Worm (Caenorhabditis elegans) whole organism, L2 larva: ENCODE data around the gene T06E4.5.

Experiments
- R02D3.7 ChIP-seq: fragments of 150-350 bp; optimal IDR thresholded peaks from 2 replicates; lab custom pipeline; 2014; ENCODE audit warnings: missing biosample characterization, missing genetic modification characterization
- alr-1 ChIP-seq: fragments of 150-350 bp; optimal IDR thresholded peaks from 2 replicates; lab custom pipeline; 2014; ENCODE audit warnings: missing biosample characterization, missing genetic modification characterization
- aly-2 ChIP-seq: fragments of 150-350 bp; optimal IDR thresholded peaks from 2 replicates; lab custom pipeline; 2014; ENCODE audit warnings: missing biosample characterization, missing genetic modification characterization
- blmp-1 ChIP-seq: sonication (generic microtip); optimal IDR thresholded peaks from 2 replicates; lab custom pipeline; 2017; ENCODE audit warnings: missing genetic modification characterization, mild to moderate bottlenecking, missing compliant biosample characterization, antibody characterized with exemption, moderate library complexity; ENCODE audit not compliant: insufficient read depth
- ceh-16 ChIP-seq: fragments of 150-350 bp; optimal IDR thresholded peaks from 2 replicates; lab custom pipeline; 2014; ENCODE audit warnings: missing biosample characterization, missing genetic modification characterization
- ceh-82 ChIP-seq: fragments of 150-350 bp; optimal IDR thresholded peaks from 2 replicates; lab custom pipeline; 2014; ENCODE audit warnings: missing biosample characterization, missing genetic modification characterization
- crh-2 ChIP-seq: sonication (generic microtip); optimal IDR thresholded peaks from 2 replicates; lab custom pipeline; 2017; ENCODE audit warnings: missing biosample characterization, missing genetic modification characterization
- egl-27 ChIP-seq: sonication (generic microtip); optimal IDR thresholded peaks from 3 replicates; lab custom pipeline; 2017; ENCODE audit warnings: missing biosample characterization, missing genetic modification reagents, missing genetic modification characterization
- elt-1 ChIP-seq: fragments of 150-350 bp; optimal IDR thresholded peaks from 2 replicates; lab custom pipeline; 2014; ENCODE audit warnings: missing biosample characterization, missing genetic modification characterization
- elt-3 ChIP-seq: sonication (generic microtip); optimal IDR thresholded peaks from 2 replicates; lab custom pipeline; 2017; ENCODE audit warnings: missing biosample characterization, missing genetic modification characterization
- fos-1 ChIP-seq: fragments of 150-350 bp; optimal IDR thresholded peaks from 2 replicates; lab custom pipeline; 2014; ENCODE audit warnings: missing biosample characterization, missing genetic modification characterization
- lin-11 ChIP-seq: fragments of 150-350 bp; sonication (generic microtip); optimal IDR thresholded peaks from 2 replicates; lab custom pipeline; 2014; ENCODE audit warnings: missing biosample characterization, missing genetic modification characterization, inconsistent platforms, mixed read lengths
- lin-39 ChIP-seq: fragments of 150-350 bp; optimal IDR thresholded peaks from 2 replicates; lab custom pipeline; 2014; ENCODE audit warnings: missing biosample characterization, missing genetic modification reagents, missing genetic modification characterization
- mbf-1 ChIP-seq: sonication (generic microtip); optimal IDR thresholded peaks from 2 replicates; lab custom pipeline; 2017; ENCODE audit warnings: missing biosample characterization, missing genetic modification characterization
- mdl-1 ChIP-seq, 2 experiments: fragments of 150-350 bp in 1 of 2; sonication (generic microtip) in 1 of 2; optimal IDR thresholded peaks; 2 replicates each; lab custom pipeline; 2017; ENCODE audit warnings: missing biosample characterization in 2 of 2, missing genetic modification characterization in 2 of 2
- nhr-10 ChIP-seq: sonication (generic microtip); optimal IDR thresholded peaks from 2 replicates; lab custom pipeline; 2017; ENCODE audit warnings: missing biosample characterization, missing genetic modification characterization
- nhr-11 ChIP-seq: fragments of 150-350 bp; optimal IDR thresholded peaks from 2 replicates; lab custom pipeline; 2014; ENCODE audit warnings: missing biosample characterization, missing genetic modification characterization
- nhr-12 ChIP-seq: fragments of 150-350 bp; optimal IDR thresholded peaks from 2 replicates; lab custom pipeline; 2014; ENCODE audit warnings: missing biosample characterization, missing genetic modification characterization
- nhr-23 ChIP-seq: fragments of 150-350 bp; optimal IDR thresholded peaks from 2 replicates; lab custom pipeline; 2014; ENCODE audit warnings: missing biosample characterization, missing genetic modification reagents, missing genetic modification characterization
- nhr-237 ChIP-seq: fragments of 150-350 bp; optimal IDR thresholded peaks from 2 replicates; lab custom pipeline; 2014; ENCODE audit warnings: missing biosample characterization, missing genetic modification characterization
- nhr-25 ChIP-seq: fragments of 150-350 bp; sonication (generic microtip); optimal IDR thresholded peaks from 3 replicates; lab custom pipeline; 2014; ENCODE audit warnings: missing biosample characterization, missing genetic modification characterization
- nhr-6 ChIP-seq: fragments of 150-350 bp; optimal IDR thresholded peaks from 2 replicates; lab custom pipeline; 2014; ENCODE audit warnings: missing biosample characterization, missing genetic modification characterization
- nhr-77 ChIP-seq: fragments of 150-350 bp; optimal IDR thresholded peaks from 2 replicates; lab custom pipeline; 2014; ENCODE audit warnings: missing biosample characterization, missing genetic modification characterization
- peb-1 ChIP-seq: fragments of 150-350 bp; optimal IDR thresholded peaks from 2 replicates; lab custom pipeline; 2014; ENCODE audit warnings: missing biosample characterization, missing genetic modification characterization
- skn-1 ChIP-seq: sonication (generic microtip); optimal IDR thresholded peaks from 2 replicates; lab custom pipeline; 2017; ENCODE audit warnings: missing biosample characterization, missing genetic modification characterization
- sma-3 ChIP-seq: sonication (generic microtip); optimal IDR thresholded peaks from 2 replicates; lab custom pipeline; 2016; ENCODE audit warnings: missing genetic modification reagents, missing genetic modification characterization, missing compliant biosample characterization
- sma-9 ChIP-seq, 2 experiments: fragments of 150-350 bp in 1 of 2; sonication (generic microtip) in 1 of 2; optimal IDR thresholded peaks; 2 replicates each; lab custom pipeline; 2014 to 2016; ENCODE audit warnings: missing genetic modification characterization in 2 of 2, mild to moderate bottlenecking in 1 of 2, missing biosample characterization in 1 of 2, missing compliant biosample characterization in 1 of 2, missing genetic modification reagents in 1 of 2, moderate library complexity in 1 of 2
- snpc-4 ChIP-seq: fragments of 150-350 bp; optimal IDR thresholded peaks from 2 replicates; lab custom pipeline; 2014; ENCODE audit warnings: missing biosample characterization, missing genetic modification characterization
- unc-55 ChIP-seq: fragments of 150-350 bp; sonication (generic microtip); optimal IDR thresholded peaks from 3 replicates; lab custom pipeline; 2014; ENCODE audit warnings: missing biosample characterization, missing genetic modification reagents, missing genetic modification characterization
- zag-1 ChIP-seq: fragments of 150-350 bp; optimal IDR thresholded peaks from 2 replicates; lab custom pipeline; 2014; ENCODE audit warnings: missing biosample characterization, missing genetic modification characterization
- ztf-1 ChIP-seq: fragments of 200-800 bp; sonication (Bioruptor generic); conservative IDR thresholded peaks from 2 replicates; pipeline ENCODE4 v1.3.6; 2022; ENCODE audit warnings: missing genetic modification characterization, missing compliant biosample characterization
- ztf-11 ChIP-seq: sonication (generic microtip); optimal IDR thresholded peaks from 2 replicates; lab custom pipeline; 2017; ENCODE audit warnings: missing biosample characterization, missing genetic modification characterization

Gene T06E4.5

ce11 chrV:9609217-9609616 is 21.8 kb upstream of the T06E4.5 start:
- no peak for TF ChIP-seq ceh-82
- no peak for TF ChIP-seq elt-3
- no peak for TF ChIP-seq nhr-6 (tag; lab: Kevin White, UChicago)
- no peak for TF ChIP-seq mbf-1 (tag; lab: Kevin White, UChicago)
- TF ChIP-seq skn-1 (tag; lab: Kevin White, UChicago): no peak
- TF ChIP-seq lin-11 (tag; lab: Kevin White, UChicago): no peak
- no peak for TF ChIP-seq nhr-10 (tag; lab: Kevin White, UChicago)
- TF ChIP-seq nhr-12 (tag; lab: Kevin White, UChicago): no peak
- TF ChIP-seq nhr-237 (tag; lab: Kevin White, UChicago): no peak
- no peak for TF ChIP-seq peb-1
- no peak for TF ChIP-seq nhr-25 (tag; lab: Kevin White, UChicago)
- no peak for TF ChIP-seq snpc-4
- no peak for TF ChIP-seq ztf-11 (tag; lab: Kevin White, UChicago)
- no peak for TF ChIP-seq ceh-16
- TF ChIP-seq sma-3 (GFP tag; lab: Kevin White, UChicago): no peak

ce11 chrV:9615725-9616124 is 15.3 kb upstream of the T06E4.5 start, which contains the start of gene pqn-63:
pqn-63 (plus strand) TSS chrV:9616031.
- TF ChIP-seq nhr-12 (tag; lab: Kevin White, UChicago) (no peak), peb-1 (no peak), mbf-1 (tag; lab: Kevin White, UChicago) (no peak), alr-1 (tag; lab: Kevin White, UChicago) (no peak), nhr-23 (tag; lab: Kevin White, UChicago) (no peak), egl-27 (tag; lab: Kevin White, UChicago) (no peak), unc-55 (GFP tag; lab: Kevin White, UChicago) (no peak), fos-1 (tag; lab: Kevin White, UChicago) (no peak), aly-2 (tag; lab: Kevin White, UChicago) (no peak)

ce11 chrV:9616130-9616529 is 14.9 kb upstream of the T06E4.5 start:
- no peak for TF ChIP-seq egl-27 (tag; lab: Kevin White, UChicago)
- TF ChIP-seq sma-3 (GFP tag; lab: Kevin White, UChicago): no peak
- TF ChIP-seq elt-1 (tag; lab: Kevin White, UChicago): no peak
- TF ChIP-seq crh-2 (tag; lab: Kevin White, UChicago): no peak
- no peak for TF ChIP-seq R02D3.7
- TF ChIP-seq nhr-12 (tag; lab: Kevin White, UChicago): no peak
- TF ChIP-seq nhr-77: no peak
- TF ChIP-seq nhr-11 (tag; lab: Kevin White, UChicago): no peak
- TF ChIP-seq sma-9 (GFP tag; optimal IDR thresholded peaks at IDR 0.05; lab: Kevin White, UChicago): no peak
- TF ChIP-seq sma-9 (tag; optimal IDR thresholded peaks at IDR 0.05; lab: Kevin White, UChicago): no peak
- no peak for TF ChIP-seq ztf-1 (GFP tag; lab: Robert Waterston, UW)

DNA sequence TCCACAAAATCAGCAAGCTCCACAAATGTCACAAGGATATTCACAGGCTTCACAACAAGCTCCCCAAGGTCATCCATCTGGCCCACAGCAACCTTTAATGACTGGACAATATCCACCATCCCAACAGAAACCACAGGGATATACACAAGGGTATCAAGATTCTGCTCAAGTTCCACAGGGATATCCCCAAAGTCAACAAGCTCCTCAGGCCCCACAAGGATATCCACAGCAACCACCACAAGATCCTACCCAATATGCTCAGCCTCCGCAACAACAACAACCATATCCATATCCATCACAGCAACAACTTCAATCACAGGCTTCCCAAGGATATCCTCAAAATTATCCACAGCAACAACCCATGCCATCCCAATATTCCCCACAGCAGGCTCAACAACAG is 14.4 kb upstream of the T06E4.5 start:
- no peak for TF ChIP-seq egl-27 (tag; lab: Kevin White, UChicago)
- TF ChIP-seq nhr-12 (tag; lab: Kevin White, UChicago): no peak
- no peak for TF ChIP-seq ztf-11 (tag; lab: Kevin White, UChicago)
- TF ChIP-seq snpc-4: no peak
- TF ChIP-seq elt-1 (tag; lab: Kevin White, UChicago): no peak

- TF ChIP-seq lin-39 (tag; lab: Kevin White, UChicago): no peak
- TF ChIP-seq lin-11 (tag; lab: Kevin White, UChicago): no peak
- no peak for TF ChIP-seq sma-9 (GFP tag; optimal IDR thresholded peaks at IDR 0.05; lab: Kevin White, UChicago)
- no peak for TF ChIP-seq sma-9 (tag; optimal IDR thresholded peaks at IDR 0.05; lab: Kevin White, UChicago)
- TF ChIP-seq skn-1 (tag; lab: Kevin White, UChicago): no peak
- TF ChIP-seq mdl-1 (tag; optimal IDR thresholded peaks at IDR 0.05; lab: Kevin White, UChicago): no peak
- no peak for TF ChIP-seq blmp-1
- TF ChIP-seq ztf-11 (tag; lab: Kevin White, UChicago): no peak
These were observed 12.6 kb upstream of the T06E4.5 start for ce11 chrV:9618420-9618819.

- no peak for TF ChIP-seq snpc-4
- no peak for TF ChIP-seq sma-3 (GFP tag; lab: Kevin White, UChicago)
- no peak for TF ChIP-seq nhr-77
- TF ChIP-seq zag-1 (tag; lab: Kevin White, UChicago): no peak
- TF ChIP-seq nhr-10 (tag; lab: Kevin White, UChicago): no peak
- no peak for TF ChIP-seq aly-2 (tag; lab: Kevin White, UChicago)
These were observed 12.1 kb upstream of the T06E4.5 start, which contains the start of gene idpc-7 for ce11 chrV:9618919-9619318. idpc-7 (minus strand) TSS chrV:9619019.
